Worm (Caenorhabditis elegans) whole organism, late embryonic: ENCODE data around the gene F13H10.8.

ENCODE experiments used
- C38D4.7 ChIP-seq: fragments of 200-800 bp; sonication (Bioruptor generic); optimal IDR thresholded peaks from 2 replicates; lab custom pipeline; 2018; ENCODE audit warnings: mild to moderate bottlenecking, missing genetic modification characterization, moderate library complexity, missing compliant biosample characterization
- K09A11.1 ChIP-seq: sonication (generic microtip); optimal IDR thresholded peaks from 2 replicates; lab custom pipeline; 2017; ENCODE audit warnings: antibody characterized with exemption, mild to moderate bottlenecking, missing genetic modification characterization, missing compliant biosample characterization; ENCODE audit not compliant: insufficient read depth
- T23F11.4 ChIP-seq: fragments of 200-800 bp; sonication (Bioruptor generic); optimal IDR thresholded peaks from 2 replicates; lab custom pipeline; 2018; ENCODE audit warnings: mild to moderate bottlenecking, missing genetic modification characterization, missing compliant biosample characterization
- ahr-1 ChIP-seq: sonication (generic microtip); optimal IDR thresholded peaks from 2 replicates; lab custom pipeline; 2016; ENCODE audit warnings: missing genetic modification characterization, missing compliant biosample characterization
- ceh-14 ChIP-seq: sonication (generic microtip); optimal IDR thresholded peaks from 2 replicates; lab custom pipeline; 2016; ENCODE audit warnings: missing genotype, missing genetic modification characterization, missing compliant biosample characterization
- ceh-18 ChIP-seq: sonication (generic microtip); optimal IDR thresholded peaks from 2 replicates; lab custom pipeline; 2016; ENCODE audit warnings: missing genetic modification characterization, missing compliant biosample characterization
- ceh-19 ChIP-seq: fragments of 200-800 bp; sonication (Bioruptor generic); optimal IDR thresholded peaks from 2 replicates; lab custom pipeline; 2018; ENCODE audit warnings: mild to moderate bottlenecking, missing genetic modification characterization, missing compliant biosample characterization
- ceh-2 ChIP-seq: sonication (generic microtip); optimal IDR thresholded peaks from 2 replicates; lab custom pipeline; 2016; ENCODE audit warnings: missing genotype, missing genetic modification characterization, missing compliant biosample characterization
- ceh-22 ChIP-seq: sonication (generic microtip); optimal IDR thresholded peaks from 2 replicates; lab custom pipeline; 2017; ENCODE audit warnings: missing biosample characterization, missing genetic modification characterization
- ceh-24 ChIP-seq: sonication (generic microtip); optimal IDR thresholded peaks from 2 replicates; lab custom pipeline; 2016; ENCODE audit warnings: mild to moderate bottlenecking, missing genetic modification characterization, missing compliant biosample characterization
- ceh-30 ChIP-seq: fragments of 150-350 bp; optimal IDR thresholded peaks from 2 replicates; lab custom pipeline; 2014; ENCODE audit warnings: missing biosample characterization, missing genetic modification characterization
- ceh-45 ChIP-seq: fragments of 200-800 bp; sonication (Bioruptor generic); IDR thresholded peaks from 2 replicates; pipeline ENCODE4 v1.3.6; 2022; ENCODE audit warnings: missing genetic modification reagents, missing genetic modification characterization, missing compliant biosample characterization
- ceh-48 ChIP-seq: sonication (generic microtip); optimal IDR thresholded peaks from 2 replicates; lab custom pipeline; 2016; ENCODE audit warnings: missing genetic modification characterization, inconsistent platforms, missing compliant biosample characterization
- ceh-6 ChIP-seq: fragments of 200-800 bp; sonication (Bioruptor generic); optimal IDR thresholded peaks from 2 replicates; lab custom pipeline; 2018; ENCODE audit warnings: mild to moderate bottlenecking, missing genetic modification characterization, missing compliant biosample characterization
- ceh-9 ChIP-seq: sonication (generic microtip); optimal IDR thresholded peaks from 2 replicates; lab custom pipeline; 2016; ENCODE audit warnings: mild to moderate bottlenecking, missing genetic modification characterization, inconsistent platforms, missing compliant biosample characterization
- che-1 ChIP-seq: sonication (generic microtip); optimal IDR thresholded peaks from 2 replicates; lab custom pipeline; 2016; ENCODE audit warnings: mild to moderate bottlenecking, missing genetic modification characterization, missing compliant biosample characterization
- dmd-4 ChIP-seq: sonication (generic microtip); optimal IDR thresholded peaks from 2 replicates; lab custom pipeline; 2016; ENCODE audit warnings: borderline replicate concordance, missing genetic modification characterization, missing compliant biosample characterization
- elt-4 ChIP-seq: sonication (generic microtip); optimal IDR thresholded peaks from 2 replicates; lab custom pipeline; 2016; ENCODE audit warnings: missing genetic modification characterization, missing compliant biosample characterization
- ets-4 ChIP-seq: sonication (generic microtip); optimal IDR thresholded peaks from 2 replicates; lab custom pipeline; 2016; ENCODE audit warnings: missing genetic modification characterization, missing compliant biosample characterization
- eyg-1 ChIP-seq: sonication (generic microtip); optimal IDR thresholded peaks from 2 replicates; lab custom pipeline; 2016; ENCODE audit warnings: missing genotype, missing genetic modification characterization, missing compliant biosample characterization
- fax-1 ChIP-seq: sonication (generic microtip); optimal IDR thresholded peaks from 2 replicates; lab custom pipeline; 2016; ENCODE audit warnings: missing genotype, missing genetic modification characterization, missing compliant biosample characterization
- fkh-10 ChIP-seq: fragments of 150-350 bp; optimal IDR thresholded peaks from 2 replicates; lab custom pipeline; 2014; ENCODE audit warnings: missing biosample characterization, missing genetic modification reagents, missing genetic modification characterization
- fkh-6 ChIP-seq: sonication (generic microtip); optimal IDR thresholded peaks from 2 replicates; lab custom pipeline; 2016; ENCODE audit warnings: missing genetic modification characterization, missing compliant biosample characterization
- gmeb-2 ChIP-seq: sonication (generic microtip); optimal IDR thresholded peaks from 2 replicates; lab custom pipeline; 2016; ENCODE audit warnings: missing genetic modification characterization, inconsistent platforms, missing compliant biosample characterization
- hlh-13 ChIP-seq: fragments of 200-800 bp; sonication (Bioruptor generic); optimal IDR thresholded peaks from 2 replicates; lab custom pipeline; 2018; ENCODE audit warnings: mild to moderate bottlenecking, missing genetic modification characterization, missing compliant biosample characterization
- hlh-15 ChIP-seq: sonication (generic microtip); optimal IDR thresholded peaks from 2 replicates; lab custom pipeline; 2016; ENCODE audit warnings: missing genetic modification characterization, missing compliant biosample characterization
- hlh-30 ChIP-seq: sonication (generic microtip); optimal IDR thresholded peaks from 2 replicates; lab custom pipeline; 2017; ENCODE audit warnings: antibody characterized with exemption, missing genetic modification characterization, missing compliant biosample characterization; ENCODE audit not compliant: insufficient read depth
- hlh-6 ChIP-seq: sonication (generic microtip); optimal IDR thresholded peaks from 2 replicates; lab custom pipeline; 2016; ENCODE audit warnings: missing genotype, missing genetic modification characterization, missing compliant biosample characterization
- lin-11 ChIP-seq: fragments of 200-800 bp; sonication (Bioruptor generic); optimal IDR thresholded peaks from 2 replicates; lab custom pipeline; 2018; ENCODE audit warnings: mild to moderate bottlenecking, missing genetic modification characterization, missing compliant biosample characterization
- madf-2 ChIP-seq: sonication (generic microtip); optimal IDR thresholded peaks from 2 replicates; lab custom pipeline; 2017; ENCODE audit warnings: missing genetic modification characterization, missing compliant biosample characterization
- nhr-11 ChIP-seq: fragments of 150-350 bp; optimal IDR thresholded peaks from 2 replicates; lab custom pipeline; 2014; ENCODE audit warnings: missing biosample characterization, missing genetic modification characterization
- nhr-232 ChIP-seq: sonication (generic microtip); optimal IDR thresholded peaks from 2 replicates; lab custom pipeline; 2016; ENCODE audit warnings: missing genetic modification characterization, missing compliant biosample characterization
- pag-3 ChIP-seq: sonication (generic microtip); optimal IDR thresholded peaks from 2 replicates; lab custom pipeline; 2016; ENCODE audit warnings: missing compliant biosample characterization, missing genetic modification characterization, borderline replicate concordance
- pat-9 ChIP-seq: fragments of 200-800 bp; sonication (Bioruptor generic); optimal IDR thresholded peaks from 2 replicates; lab custom pipeline; 2018; ENCODE audit warnings: mild to moderate bottlenecking, missing genetic modification characterization, moderate library complexity, missing compliant biosample characterization
- pax-1 ChIP-seq: fragments of 150-350 bp; optimal IDR thresholded peaks from 2 replicates; lab custom pipeline; 2014; ENCODE audit warnings: missing biosample characterization, missing genetic modification characterization
- pha-4 ChIP-seq: fragments of 150-350 bp; optimal IDR thresholded peaks from 2 replicates; lab custom pipeline; 2018; ENCODE audit warnings: missing biosample characterization, missing genetic modification reagents, missing genetic modification characterization
- pros-1 ChIP-seq: fragments of 150-350 bp; optimal IDR thresholded peaks from 2 replicates; lab custom pipeline; 2014; ENCODE audit warnings: missing biosample characterization, missing genetic modification reagents, missing genetic modification characterization
- ref-2 ChIP-seq: sonication (generic microtip); optimal IDR thresholded peaks from 2 replicates; lab custom pipeline; 2016; ENCODE audit warnings: missing genetic modification characterization, missing compliant biosample characterization
- rnt-1 ChIP-seq: sonication (generic microtip); optimal IDR thresholded peaks from 2 replicates; lab custom pipeline; 2016; ENCODE audit warnings: missing genetic modification characterization, missing compliant biosample characterization
- sox-4 ChIP-seq: sonication (generic microtip); optimal IDR thresholded peaks from 2 replicates; lab custom pipeline; 2017; ENCODE audit warnings: mild to moderate bottlenecking, missing genetic modification characterization, inconsistent platforms, missing compliant biosample characterization
- syd-9 ChIP-seq: sonication (generic microtip); optimal IDR thresholded peaks from 2 replicates; lab custom pipeline; 2016; ENCODE audit warnings: mild to moderate bottlenecking, missing genetic modification characterization, moderate library complexity, missing compliant biosample characterization
- tbx-7 ChIP-seq: sonication (generic microtip); optimal IDR thresholded peaks from 2 replicates; lab custom pipeline; 2016; ENCODE audit warnings: missing genotype, missing genetic modification characterization, missing compliant biosample characterization
- unc-3 ChIP-seq, 2 experiments: fragments of 200-800 bp in 1 of 2; sonication (Bioruptor generic) in 1 of 2; sonication (generic microtip) in 1 of 2; conservative IDR thresholded peaks in 1 of 2; optimal IDR thresholded peaks in 1 of 2; 2 replicates each; pipeline versions ENCODE4 v1.3.6 to Lab custom; 2016 to 2022; ENCODE audit warnings: missing compliant biosample characterization in 2 of 2, missing genetic modification characterization in 2 of 2, missing genetic modification reagents in 1 of 2
- unc-42 ChIP-seq: sonication (generic microtip); optimal IDR thresholded peaks from 2 replicates; lab custom pipeline; 2016; ENCODE audit warnings: missing genotype, missing genetic modification characterization, missing compliant biosample characterization
- unc-55 ChIP-seq: sonication (generic microtip); optimal IDR thresholded peaks from 2 replicates; lab custom pipeline; 2017; ENCODE audit warnings: missing biosample characterization, missing genetic modification reagents, missing genetic modification characterization
- unc-86 ChIP-seq: sonication (generic microtip); optimal IDR thresholded peaks from 2 replicates; lab custom pipeline; 2016; ENCODE audit warnings: missing genetic modification characterization, missing compliant biosample characterization
- zip-5 ChIP-seq: sonication (generic microtip); optimal IDR thresholded peaks from 2 replicates; lab custom pipeline; 2016; ENCODE audit warnings: missing genetic modification characterization, missing compliant biosample characterization

F13H10.8 gene

ce11 chrIV:11025941-11026340 lies 5.6 kb downstream of the F13H10.8 start (continued):
- TF ChIP-seq ceh-14 (tag; lab: Kevin White, UChicago), result peak; percentile 86
- peak; percentile 72 for TF ChIP-seq elt-4 (tag; lab: Kevin White, UChicago)
- peak; percentile 96 for TF ChIP-seq C38D4.7
- peak; percentile 72 for TF ChIP-seq unc-42
- TF ChIP-seq pha-4 (tag; lab: Kevin White, UChicago), result no peak
- peak; percentile 96 for TF ChIP-seq fkh-6 (tag; lab: Kevin White, UChicago)
- TF ChIP-seq hlh-13 (GFP tag; lab: Kevin White, UChicago), result peak; percentile 98
- peak; percentile 97 for TF ChIP-seq syd-9 (tag; lab: Kevin White, UChicago)
- peak; percentile 62 for TF ChIP-seq ets-4 (tag; lab: Kevin White, UChicago)
- TF ChIP-seq tbx-7 (tag; lab: Kevin White, UChicago), result peak; percentile 89
- no peak for TF ChIP-seq pros-1 (tag; lab: Kevin White, UChicago)
- peak; percentile 99 for TF ChIP-seq hlh-6 (tag; lab: Kevin White, UChicago)
- peak; percentile 94 for TF ChIP-seq K09A11.1 (tag; lab: Kevin White, UChicago)
- TF ChIP-seq nhr-232, result peak; percentile 98
- TF ChIP-seq fkh-10 (GFP tag; lab: Kevin White, UChicago), result peak; percentile 90
- TF ChIP-seq hlh-15, result peak; percentile 91

ce11 chrIV:11026648-11027047 lies 6.3 kb downstream of the F13H10.8 start:
- TF ChIP-seq ref-2 (tag; lab: Kevin White, UChicago) (no peak), unc-55 (peak; percentile 6)

ce11 chrIV:11027560-11027959 lies 7.2 kb downstream of the F13H10.8 start:
- no peak for TF ChIP-seq ceh-6 (GFP tag; lab: Kevin White, UChicago)
- no peak for TF ChIP-seq ceh-24 (tag; lab: Kevin White, UChicago)
- no peak for TF ChIP-seq zip-5
- TF ChIP-seq ceh-45 (GFP tag; lab: Robert Waterston, UW), result no peak
- peak; percentile 26 for TF ChIP-seq ceh-2 (tag; lab: Kevin White, UChicago)
- no peak for TF ChIP-seq lin-11 (tag; lab: Kevin White, UChicago)
- TF ChIP-seq ceh-18 (tag; lab: Kevin White, UChicago), result no peak
- TF ChIP-seq ceh-14 (tag; lab: Kevin White, UChicago), result no peak
- no peak for TF ChIP-seq dmd-4
- TF ChIP-seq hlh-30 (tag; lab: Kevin White, UChicago), result peak; percentile 26
- TF ChIP-seq eyg-1 (tag; lab: Kevin White, UChicago), result no peak
- TF ChIP-seq rnt-1, result peak; percentile 68
- TF ChIP-seq pat-9 (tag; lab: Kevin White, UChicago), result no peak
- TF ChIP-seq fkh-6 (tag; lab: Kevin White, UChicago), result no peak
- no peak for TF ChIP-seq tbx-7 (tag; lab: Kevin White, UChicago)
- TF ChIP-seq che-1, result no peak
- TF ChIP-seq hlh-6 (tag; lab: Kevin White, UChicago), result no peak
- TF ChIP-seq unc-3 (GFP tag; conservative IDR thresholded peaks at IDR 0.05; lab: Robert Waterston, UW), result no peak
- no peak for TF ChIP-seq unc-3 (tag; optimal IDR thresholded peaks at IDR 0.05; lab: Kevin White, UChicago)
- no peak for TF ChIP-seq pha-4 (tag; lab: Kevin White, UChicago)
- TF ChIP-seq nhr-232, result no peak
- TF ChIP-seq unc-86 (tag; lab: Kevin White, UChicago), result no peak
- no peak for TF ChIP-seq sox-4 (tag; lab: Kevin White, UChicago)
- TF ChIP-seq ceh-9 (tag; lab: Kevin White, UChicago), result no peak
- no peak for TF ChIP-seq ceh-30 (tag; lab: Kevin White, UChicago)
- TF ChIP-seq syd-9 (tag; lab: Kevin White, UChicago), result peak; percentile 27
- no peak for TF ChIP-seq unc-42
- TF ChIP-seq ceh-19, result no peak
- TF ChIP-seq K09A11.1 (tag; lab: Kevin White, UChicago), result peak; percentile 37
- no peak for TF ChIP-seq madf-2
- TF ChIP-seq fkh-10 (GFP tag; lab: Kevin White, UChicago), result no peak
- no peak for TF ChIP-seq nhr-11 (tag; lab: Kevin White, UChicago)
- peak; percentile 11 for TF ChIP-seq T23F11.4 (GFP tag; lab: Kevin White, UChicago)
- TF ChIP-seq unc-55, result peak; percentile 92
- TF ChIP-seq ceh-22 (tag; lab: Kevin White, UChicago), result no peak
- TF ChIP-seq pax-1 (tag; lab: Kevin White, UChicago), result peak; percentile 77
- no peak for TF ChIP-seq gmeb-2 (tag; lab: Kevin White, UChicago)
- no peak for TF ChIP-seq ahr-1 (tag; lab: Kevin White, UChicago)
- TF ChIP-seq fax-1 (tag; lab: Kevin White, UChicago), result peak; percentile 42
- no peak for TF ChIP-seq ceh-48
- no peak for TF ChIP-seq pag-3 (tag; lab: Kevin White, UChicago)
